Fruit fly (Drosophila melanogaster) whole organism, embryonic: ENCODE measurements around the gene CG13085.
A peak's percentile ranks its signal among the peaks of the same experiment; 100 is the strongest.

Experiments used
- Antp ChIP-seq: fragments of 200-800 bp; sonication (Bioruptor generic); optimal IDR thresholded peaks from 3 replicates; lab custom pipeline; 2016; ENCODE audit warnings: missing biosample characterization, missing genetic modification characterization
- CG10321 ChIP-seq: fragments of 200-800 bp; sonication (Bioruptor generic); IDR thresholded peaks from 2 replicates; pipeline ENCODE4 v1.3.6; 2022; ENCODE audit warnings: missing biosample characterization, missing genetic modification characterization
- CG10366 ChIP-seq: fragments of 200-800 bp; sonication (Bioruptor generic); IDR thresholded peaks from 2 replicates; pipeline ENCODE4 v1.3.6; 2022; ENCODE audit warnings: missing biosample characterization, missing genetic modification characterization
- CG11247 ChIP-seq: fragments of 200-800 bp; sonication (Bioruptor generic); IDR thresholded peaks from 2 replicates; pipeline ENCODE4 v1.3.6; 2022; ENCODE audit warnings: missing biosample characterization, missing genetic modification characterization
- CG12071 ChIP-seq: fragments of 200-800 bp; sonication (Bioruptor generic); optimal IDR thresholded peaks from 3 replicates; lab custom pipeline; 2018; ENCODE audit warnings: missing biosample characterization, mild to moderate bottlenecking, missing genetic modification characterization
- CG12155 ChIP-seq: fragments of 200-800 bp; sonication (Bioruptor generic); optimal IDR thresholded peaks from 3 replicates; lab custom pipeline; 2016; ENCODE audit warnings: missing biosample characterization, missing genetic modification characterization
- CG12942 ChIP-seq: fragments of 200-800 bp; sonication (Bioruptor generic); optimal IDR thresholded peaks from 3 replicates; lab custom pipeline; 2016; ENCODE audit warnings: missing biosample characterization, missing genetic modification characterization
- CG13287 ChIP-seq: fragments of 200-800 bp; sonication (Bioruptor generic); IDR thresholded peaks from 2 replicates; pipeline ENCODE4 v1.3.6; 2022; ENCODE audit warnings: missing biosample characterization, missing genetic modification characterization; ENCODE audit not compliant: partially characterized antibody
- CG13424 ChIP-seq: fragments of 200-800 bp; sonication (Bioruptor generic); optimal IDR thresholded peaks from 2 replicates; lab custom pipeline; 2019; ENCODE audit warnings: missing biosample characterization, mild to moderate bottlenecking, missing genetic modification characterization, moderate library complexity
- CG14710 ChIP-seq: fragments of 200-800 bp; sonication (Bioruptor generic); optimal IDR thresholded peaks from 3 replicates; lab custom pipeline; 2019; ENCODE audit warnings: missing biosample characterization, mild to moderate bottlenecking, missing genetic modification characterization, moderate library complexity
- CG15269 ChIP-seq: fragments of 200-800 bp; sonication (Bioruptor generic); optimal IDR thresholded peaks from 2 replicates; lab custom pipeline; 2018; ENCODE audit warnings: missing biosample characterization, mild to moderate bottlenecking, missing genetic modification characterization, moderate library complexity
- CG16863 ChIP-seq: fragments of 200-800 bp; sonication (Bioruptor generic); optimal IDR thresholded peaks from 3 replicates; lab custom pipeline; 2016; ENCODE audit warnings: missing biosample characterization, missing genetic modification characterization
- CG17328 ChIP-seq: fragments of 200-800 bp; sonication (Bioruptor generic); IDR thresholded peaks from 2 replicates; pipeline ENCODE4 v1.3.6; 2022; ENCODE audit warnings: missing biosample characterization, missing genetic modification characterization
- CG17612 ChIP-seq: fragments of 200-800 bp; sonication (Bioruptor generic); IDR thresholded peaks from 2 replicates; pipeline ENCODE4 v1.3.6; 2022; ENCODE audit warnings: missing biosample characterization, missing genetic modification characterization
- CG2129 ChIP-seq: fragments of 200-800 bp; sonication (Bioruptor generic); IDR thresholded peaks from 2 replicates; pipeline ENCODE4 v1.3.6; 2022; ENCODE audit warnings: missing biosample characterization, missing genetic modification characterization; ENCODE audit not compliant: partially characterized antibody
- CG2202 ChIP-seq: fragments of 200-800 bp; sonication (Bioruptor generic); optimal IDR thresholded peaks from 2 replicates; lab custom pipeline; 2018; ENCODE audit warnings: missing biosample characterization, mild to moderate bottlenecking, missing genetic modification characterization
- CG2875 ChIP-seq: fragments of 200-800 bp; sonication (Bioruptor generic); optimal IDR thresholded peaks from 2 replicates; lab custom pipeline; 2017; ENCODE audit warnings: missing biosample characterization, mild to moderate bottlenecking, missing genetic modification characterization, missing genetic modification reagents
- CG34376 ChIP-seq: fragments of 200-800 bp; sonication (Bioruptor generic); optimal IDR thresholded peaks from 2 replicates; lab custom pipeline; 2018; ENCODE audit warnings: missing biosample characterization, mild to moderate bottlenecking, missing genetic modification characterization
- CG4730 ChIP-seq: fragments of 200-800 bp; sonication (Bioruptor generic); IDR thresholded peaks from 2 replicates; pipeline ENCODE4 v1.3.6; 2022; ENCODE audit warnings: missing biosample characterization, missing genetic modification characterization
- CG5245 ChIP-seq: fragments of 200-800 bp; sonication (Bioruptor generic); optimal IDR thresholded peaks from 3 replicates; lab custom pipeline; 2016; ENCODE audit warnings: missing biosample characterization, missing genetic modification characterization
- CG6175 ChIP-seq: fragments of 200-800 bp; sonication (Bioruptor generic); IDR thresholded peaks from 3 replicates; pipeline ENCODE4 v1.3.6; 2022; ENCODE audit warnings: missing biosample characterization, missing genetic modification characterization
- CG6813 ChIP-seq: fragments of 200-800 bp; sonication (Bioruptor generic); optimal IDR thresholded peaks from 2 replicates; lab custom pipeline; 2017; ENCODE audit warnings: missing biosample characterization, missing genetic modification characterization, mild to moderate bottlenecking, moderate library complexity, missing genetic modification reagents
- CG8765 ChIP-seq: fragments of 200-800 bp; sonication (Bioruptor generic); IDR thresholded peaks from 2 replicates; pipeline ENCODE4 v1.3.6; 2022; ENCODE audit warnings: missing biosample characterization, missing genetic modification characterization
- Deaf1 ChIP-seq: fragments of 200-800 bp; optimal IDR thresholded peaks from 3 replicates; lab custom pipeline; 2019; ENCODE audit warnings: missing biosample characterization, mild to moderate bottlenecking, missing genetic modification characterization, moderate library complexity
- Elba2 ChIP-seq: fragments of 200-800 bp; sonication (Bioruptor generic); optimal IDR thresholded peaks from 3 replicates; lab custom pipeline; 2016; ENCODE audit warnings: missing biosample characterization, missing genetic modification characterization
- Hey ChIP-seq: fragments of 200-800 bp; sonication (Bioruptor generic); optimal IDR thresholded peaks from 3 replicates; lab custom pipeline; 2018; ENCODE audit warnings: missing biosample characterization, mild to moderate bottlenecking, missing genetic modification characterization
- Lim3 ChIP-seq: fragments of 200-800 bp; sonication (Bioruptor generic); IDR thresholded peaks from 2 replicates; pipeline ENCODE4 v1.3.6; 2022; ENCODE audit warnings: missing biosample characterization, missing genetic modification characterization
- Med ChIP-seq: fragments of 200-800 bp; sonication (Bioruptor generic); peaks from one replicate; lab custom pipeline; 2016; ENCODE audit warnings: missing biosample characterization, missing genetic modification characterization, mild to moderate bottlenecking, inconsistent platforms, moderate library complexity
- NFAT ChIP-seq: fragments of 200-800 bp; sonication (Bioruptor generic); IDR thresholded peaks from 2 replicates; pipeline ENCODE4 v1.3.6; 2022; ENCODE audit warnings: missing biosample characterization, missing genetic modification characterization
- Nf-YA ChIP-seq: fragments of 200-800 bp; sonication (Bioruptor generic); IDR thresholded peaks from 2 replicates; pipeline ENCODE4 v1.3.6; 2022; ENCODE audit warnings: missing biosample characterization, missing genetic modification characterization
- Sry-β ChIP-seq: fragments of 200-800 bp; sonication (Bioruptor generic); optimal IDR thresholded peaks from 2 replicates; lab custom pipeline; 2018; ENCODE audit warnings: missing biosample characterization, mild to moderate bottlenecking, missing genetic modification characterization, moderate library complexity
- Sry-δ ChIP-seq: fragments of 200-800 bp; sonication (Bioruptor generic); optimal IDR thresholded peaks from 2 replicates; lab custom pipeline; 2016; ENCODE audit warnings: missing biosample characterization, missing genetic modification characterization
- Stat92E ChIP-seq, 3 experiments: fragments of >200 bp in 2 of 3; fragments of 200-800 bp in 1 of 3; sonication (Bioruptor generic) in 1 of 3; optimal IDR thresholded peaks; 2 replicates each; lab custom pipeline; 2017 to 2019; ENCODE audit warnings: missing biosample characterization in 3 of 3, missing genetic modification characterization in 3 of 3, mild to moderate bottlenecking in 1 of 3, moderate library complexity in 1 of 3
- Taf1 ChIP-seq: fragments of 200-800 bp; sonication (Bioruptor generic); IDR thresholded peaks from 2 replicates; pipeline ENCODE4 v1.3.6; 2022; ENCODE audit warnings: missing biosample characterization, missing genetic modification characterization
- ab ChIP-seq: fragments of 200-800 bp; sonication (Bioruptor generic); optimal IDR thresholded peaks from 2 replicates; lab custom pipeline; 2016; ENCODE audit warnings: missing biosample characterization, missing genetic modification characterization
- ase ChIP-seq: fragments of 200-800 bp; sonication (Bioruptor generic); IDR thresholded peaks from 3 replicates; pipeline ENCODE4 v1.3.6; 2022; ENCODE audit warnings: missing biosample characterization, missing genetic modification characterization
- az2 ChIP-seq: fragments of 200-800 bp; sonication (Bioruptor generic); optimal IDR thresholded peaks from 3 replicates; lab custom pipeline; 2016; ENCODE audit warnings: missing biosample characterization, missing genetic modification characterization
- bcd ChIP-seq: fragments of 200-800 bp; sonication (Bioruptor generic); optimal IDR thresholded peaks from 2 replicates; lab custom pipeline; 2017; ENCODE audit warnings: missing biosample characterization, mild to moderate bottlenecking, missing genetic modification characterization
- chif ChIP-seq, 2 experiments: fragments of 200-800 bp; sonication (Bioruptor generic); optimal IDR thresholded peaks; 3 replicates each; lab custom pipeline; 2016; ENCODE audit warnings: missing biosample characterization in 2 of 2, missing genetic modification characterization in 2 of 2
- dimm ChIP-seq: fragments of 200-800 bp; sonication (Bioruptor generic); IDR thresholded peaks from 2 replicates; pipeline ENCODE4 v1.3.6; 2022; ENCODE audit warnings: missing biosample characterization, missing genetic modification characterization
- gem ChIP-seq: fragments of 200-800 bp; sonication (Bioruptor generic); optimal IDR thresholded peaks from 2 replicates; lab custom pipeline; 2019; ENCODE audit warnings: missing biosample characterization, mild to moderate bottlenecking, missing genetic modification characterization, moderate library complexity
- grau ChIP-seq: fragments of 200-800 bp; optimal IDR thresholded peaks from 3 replicates; lab custom pipeline; 2019; ENCODE audit warnings: missing biosample characterization, mild to moderate bottlenecking, missing genetic modification characterization, moderate library complexity
- grn ChIP-seq: fragments of 200-800 bp; sonication (Bioruptor generic); optimal IDR thresholded peaks from 3 replicates; lab custom pipeline; 2017; ENCODE audit warnings: missing biosample characterization, missing genetic modification characterization
- nmo ChIP-seq: fragments of 200-800 bp; sonication (Bioruptor generic); optimal IDR thresholded peaks from 2 replicates; lab custom pipeline; 2018; ENCODE audit warnings: missing biosample characterization, mild to moderate bottlenecking, missing genetic modification characterization, moderate library complexity
- pita ChIP-seq: fragments of 200-800 bp; sonication (Bioruptor generic); optimal IDR thresholded peaks from 2 replicates; lab custom pipeline; 2017; ENCODE audit warnings: missing biosample characterization, mild to moderate bottlenecking, missing genetic modification characterization
- pum ChIP-seq: fragments of 200-800 bp; sonication (Bioruptor generic); optimal IDR thresholded peaks from 2 replicates; lab custom pipeline; 2016; ENCODE audit warnings: missing biosample characterization, missing genetic modification characterization
- sr ChIP-seq: fragments of 200-800 bp; sonication (Bioruptor generic); IDR thresholded peaks from 3 replicates; pipeline ENCODE4 v1.3.6; 2022; ENCODE audit warnings: missing biosample characterization, missing genetic modification characterization
- tio ChIP-seq: fragments of 200-800 bp; sonication (Bioruptor generic); optimal IDR thresholded peaks from 2 replicates; lab custom pipeline; 2017; ENCODE audit warnings: missing biosample characterization, missing genetic modification characterization, inconsistent platforms
- ttk ChIP-seq: fragments of 200-800 bp; sonication (Bioruptor generic); IDR thresholded peaks from 2 replicates; pipeline ENCODE4 v2.1.2; 2022; ENCODE audit warnings: missing biosample characterization, missing genetic modification characterization
- unc-4 ChIP-seq: fragments of 200-800 bp; sonication (Bioruptor generic); IDR thresholded peaks from 2 replicates; pipeline ENCODE4 v1.3.6; 2022; ENCODE audit warnings: missing biosample characterization, missing genetic modification characterization; ENCODE audit not compliant: partially characterized antibody
- vnd ChIP-seq: fragments of 200-800 bp; sonication (Bioruptor generic); IDR thresholded peaks from 3 replicates; pipeline ENCODE4 v1.3.6; 2022; ENCODE audit warnings: missing biosample characterization, missing genetic modification characterization; ENCODE audit not compliant: partially characterized antibody
- zf30C ChIP-seq: fragments of 200-800 bp; sonication (Bioruptor generic); optimal IDR thresholded peaks from 3 replicates; lab custom pipeline; 2018; ENCODE audit warnings: missing biosample characterization, mild to moderate bottlenecking, missing genetic modification characterization

The CG13085 gene

dm6 chr2L:19469751-19470150 is 45.9 kb downstream of the CG13085 start (continued):
- TF ChIP-seq CG16863 (no peak), tio (GFP tag; lab: Kevin White, UChicago) (no peak), Lim3 (no peak), Nf-YA (no peak), CG12155 (GFP tag; lab: Kevin White, UChicago) (no peak), grau (tag; lab: Kevin White, UChicago) (no peak), unc-4 (GFP tag; lab: Robert Waterston, UW) (no peak), az2 (no peak), CG34376 (no peak), CG15269 (tag; lab: Kevin White, UChicago) (no peak), nmo (peak; percentile 30), CG2129 (no peak), grn (GFP tag; lab: Kevin White, UChicago) (no peak), Stat92E (GFP tag; optimal IDR thresholded peaks at IDR 0.05; lab: Kevin White, UChicago) (no peak), Antp (GFP tag; lab: Kevin White, UChicago) (no peak), NFAT (GFP tag; lab: Robert Waterston, UW) (no peak), CG6175 (GFP tag; lab: Robert Waterston, UW) (no peak), Taf1 (GFP tag; lab: Robert Waterston, UW) (no peak), ase (GFP tag; lab: Robert Waterston, UW) (no peak), pita (GFP tag; lab: Kevin White, UChicago) (no peak), pum (GFP tag; lab: Kevin White, UChicago) (no peak), chif (GFP tag; optimal IDR thresholded peaks at IDR 0.05; lab: Kevin White, UChicago) (no peak), CG2202 (tag; lab: Kevin White, UChicago) (no peak), zf30C (no peak), Med (no peak), CG10366 (no peak), CG14710 (tag; lab: Kevin White, UChicago) (peak; percentile 37), vnd (GFP tag; lab: Robert Waterston, UW) (no peak), ab (GFP tag; lab: Kevin White, UChicago) (no peak), CG5245 (no peak), Sry-β (no peak), CG8765 (no peak), dimm (GFP tag; lab: Robert Waterston, UW) (no peak)

DNA sequence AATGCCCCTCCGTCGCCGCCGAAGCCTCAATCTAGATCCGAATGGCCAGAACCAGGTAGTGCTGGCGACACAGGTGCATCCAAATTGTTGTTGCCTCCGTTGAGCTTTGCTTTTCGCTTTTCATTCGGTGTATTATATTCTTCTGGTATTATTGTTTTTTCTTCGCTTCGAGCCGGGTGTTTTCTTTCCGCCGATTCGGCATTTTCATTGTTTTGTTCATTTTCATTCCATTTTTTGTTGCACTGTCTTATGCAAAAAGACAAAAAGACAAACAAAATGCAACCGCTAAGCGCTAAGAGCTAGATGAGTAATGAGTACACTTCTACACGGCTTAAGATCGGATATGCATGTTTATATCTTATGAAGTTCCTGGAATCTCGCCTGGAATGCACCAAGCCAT is 48.4 kb downstream of the CG13085 start:
- no peak for TF ChIP-seq bcd
- no peak for TF ChIP-seq Sry-δ (GFP tag; lab: Kevin White, UChicago)
- TF ChIP-seq CG17612 (GFP tag; lab: Robert Waterston, UW): no peak
- TF ChIP-seq CG17328 (GFP tag; lab: Robert Waterston, UW): no peak
- no peak for TF ChIP-seq CG6813 (GFP tag; lab: Kevin White, UChicago)
- no peak for TF ChIP-seq CG12942 (GFP tag; lab: Kevin White, UChicago)
- TF ChIP-seq dimm (GFP tag; lab: Robert Waterston, UW): no peak
- no peak for TF ChIP-seq CG12071 (GFP tag; lab: Kevin White, UChicago)
- no peak for TF ChIP-seq Hey
- no peak for TF ChIP-seq Deaf1
- TF ChIP-seq sr (GFP tag; lab: Robert Waterston, UW): no peak
- no peak for TF ChIP-seq Elba2 (GFP tag; lab: Kevin White, UChicago)
- TF ChIP-seq CG4730 (GFP tag; lab: Robert Waterston, UW): no peak
- TF ChIP-seq CG11247: no peak
- TF ChIP-seq CG13287 (GFP tag; lab: Robert Waterston, UW): no peak
- no peak for TF ChIP-seq ttk (GFP tag; lab: Robert Waterston, UW)
- TF ChIP-seq CG13424 (tag; lab: Kevin White, UChicago): no peak
- TF ChIP-seq CG2875 (GFP tag; lab: Kevin White, UChicago): no peak
- TF ChIP-seq gem: no peak
- TF ChIP-seq CG10321 (GFP tag; lab: Robert Waterston, UW): no peak
